Worm (Caenorhabditis elegans): Measurements from ENCODE around the gene sms-1.

DNA sequence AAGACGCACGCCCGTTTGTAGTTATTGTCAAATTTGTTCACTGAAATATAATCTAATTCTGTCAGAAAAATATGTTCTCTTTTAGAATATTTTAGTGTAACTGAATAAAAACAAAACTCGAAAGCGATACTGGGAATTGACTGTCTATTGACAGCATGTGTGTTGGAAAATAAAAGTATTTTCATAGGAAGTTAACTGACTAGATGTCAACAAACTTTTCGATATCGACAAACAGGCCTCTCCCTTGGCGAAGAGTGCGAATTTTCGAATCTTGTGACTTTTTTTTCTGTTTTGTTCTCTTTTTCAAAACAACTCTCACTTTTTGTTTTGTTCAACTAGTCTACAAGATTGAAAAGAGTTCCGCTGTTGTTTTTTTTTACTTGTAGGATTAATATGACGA, 59.7 kb downstream of the sms-1 start:
- TF ChIP-seq lin-11 (tag; optimal IDR thresholded peaks at IDR 0.05) (no peak), unc-86 (tag; optimal IDR thresholded peaks at IDR 0.05) (no peak), ama-1 (optimal IDR thresholded peaks at IDR 0.05) (no peak), fkh-6 (tag; optimal IDR thresholded peaks at IDR 0.05) (no peak), K02D7.2 (tag; optimal IDR thresholded peaks at IDR 0.05) (no peak), tbx-2 (tag; optimal IDR thresholded peaks at IDR 0.05) (no peak), pha-4 (tag; optimal IDR thresholded peaks at IDR 0.05) (no peak), nhr-11 (tag; optimal IDR thresholded peaks at IDR 0.05) (no peak), elt-2 (tag; optimal IDR thresholded peaks at IDR 0.05) (no peak), syd-9 (tag; optimal IDR thresholded peaks at IDR 0.05) (no peak), ref-2 (tag; optimal IDR thresholded peaks at IDR 0.05) (no peak), pag-3 (tag; optimal IDR thresholded peaks at IDR 0.05; ENCODE audit: borderline replicate concordance) (no peak), mec-3 (tag; optimal IDR thresholded peaks at IDR 0.05; ENCODE audit: borderline replicate concordance) (no peak)

Measured in whole organism, late embryonic.